Worm (Caenorhabditis elegans): ENCODE measurements around the gene Y69A2AL.2.

Y69A2AL.2 gene

DNA sequence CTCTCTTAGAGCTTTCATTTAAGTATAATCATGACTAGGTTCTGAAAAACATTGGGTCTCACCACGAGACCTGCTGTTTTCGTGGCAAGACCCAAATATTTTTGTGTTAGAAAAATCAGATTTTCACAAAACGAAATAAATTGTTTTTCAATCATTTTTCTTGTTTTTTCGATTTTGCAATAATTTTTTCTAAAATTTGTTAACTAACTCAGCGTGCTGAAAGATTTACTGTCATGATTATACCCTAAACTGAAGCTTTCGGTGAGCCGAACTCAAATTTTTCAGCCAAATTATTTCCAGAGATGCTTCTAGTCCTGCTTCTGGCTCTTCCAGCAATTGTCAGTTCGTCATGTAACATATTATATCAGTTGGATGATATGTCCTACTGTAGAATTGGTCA is at the start of gene Y69A2AL.2:
TSS of gene Y69A2AL.2 (plus strand) at position 301 of the 400 bp plus-strand sequence.
- TF ChIP-seq W03F9.2 (tag; optimal IDR thresholded peaks at IDR 0.05) (no peak), him-1 (tag; optimal IDR thresholded peaks at IDR 0.05) (no peak), dao-5 (tag; optimal IDR thresholded peaks at IDR 0.05) (no peak)

DNA sequence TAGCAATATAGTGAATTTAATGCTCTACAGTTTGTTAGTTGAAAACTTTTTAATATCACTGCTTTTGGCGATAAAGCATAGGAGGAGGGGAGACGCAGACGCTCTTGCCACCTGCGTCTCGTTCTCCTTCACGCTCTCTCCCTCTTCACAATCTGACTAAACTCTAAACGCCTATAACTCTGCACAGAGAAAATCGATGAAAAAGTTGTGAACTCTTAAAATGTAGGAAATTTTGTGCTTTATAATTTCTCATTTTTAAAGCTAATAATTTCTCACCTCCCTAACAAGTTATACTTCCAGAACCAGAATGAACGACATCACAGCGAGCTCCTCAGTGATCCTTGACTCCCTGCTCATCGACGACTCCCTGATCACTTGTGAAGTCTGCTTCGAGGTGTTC is 49.4 kb upstream of the Y69A2AL.2 start, which contains the start of gene C45G7.4:
TSS of gene C45G7.4 (plus strand) at position 301 of the 400 bp plus-strand sequence.
- TF ChIP-seq W03F9.2 (tag; optimal IDR thresholded peaks at IDR 0.05), result no peak
- no peak for TF ChIP-seq dao-5 (tag; optimal IDR thresholded peaks at IDR 0.05)
- TF ChIP-seq him-1 (tag; optimal IDR thresholded peaks at IDR 0.05), result no peak

DNA sequence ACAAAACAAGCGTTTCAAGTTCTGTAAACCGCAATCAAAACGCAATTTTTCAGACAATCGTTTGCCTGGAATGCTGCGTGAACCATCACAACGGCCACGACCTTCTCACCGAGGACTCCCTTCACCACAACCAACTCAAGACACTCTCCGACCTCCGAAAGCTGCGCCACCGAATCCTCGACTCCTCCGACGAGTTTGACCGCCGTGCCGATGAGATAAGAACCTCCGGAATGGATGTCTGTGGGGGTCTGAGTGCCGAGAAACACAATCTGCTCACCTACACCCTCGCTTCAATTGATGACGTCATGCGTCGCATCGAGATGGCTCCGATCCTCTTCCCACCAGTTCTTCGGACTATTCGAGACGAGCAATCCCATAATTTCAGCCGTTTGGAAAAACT is 47.7 kb upstream of the Y69A2AL.2 start:
- TF ChIP-seq W03F9.2 (tag; optimal IDR thresholded peaks at IDR 0.05) (no peak), him-1 (tag; optimal IDR thresholded peaks at IDR 0.05) (no peak), dao-5 (tag; optimal IDR thresholded peaks at IDR 0.05) (no peak)

DNA sequence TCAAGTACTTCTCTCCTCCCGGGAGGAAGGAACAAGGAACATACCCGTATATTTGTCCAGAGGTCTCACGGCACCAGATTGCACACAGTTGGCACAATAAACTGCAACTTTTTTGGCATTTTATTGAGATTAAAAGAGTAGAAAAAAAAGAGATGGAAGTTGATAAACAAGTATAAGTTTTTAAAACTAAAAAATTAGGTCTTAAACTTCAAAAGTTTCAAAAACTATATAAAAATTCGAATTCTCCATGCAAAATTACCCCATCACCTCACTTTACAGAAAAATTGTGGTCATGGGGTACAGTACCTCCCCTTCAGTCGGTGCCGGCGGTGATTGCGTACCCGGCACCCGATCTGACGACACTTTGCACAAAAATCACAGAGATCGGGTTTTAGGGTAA is 30.8 kb upstream of the Y69A2AL.2 start, which contains the start of gene C45G7.13:
TSS of gene C45G7.13 (minus strand) at position 101 of the 400 bp plus-strand sequence.
- TF ChIP-seq W03F9.2 (tag; optimal IDR thresholded peaks at IDR 0.05) (no peak), dao-5 (tag; optimal IDR thresholded peaks at IDR 0.05) (no peak), him-1 (tag; optimal IDR thresholded peaks at IDR 0.05) (no peak)

DNA sequence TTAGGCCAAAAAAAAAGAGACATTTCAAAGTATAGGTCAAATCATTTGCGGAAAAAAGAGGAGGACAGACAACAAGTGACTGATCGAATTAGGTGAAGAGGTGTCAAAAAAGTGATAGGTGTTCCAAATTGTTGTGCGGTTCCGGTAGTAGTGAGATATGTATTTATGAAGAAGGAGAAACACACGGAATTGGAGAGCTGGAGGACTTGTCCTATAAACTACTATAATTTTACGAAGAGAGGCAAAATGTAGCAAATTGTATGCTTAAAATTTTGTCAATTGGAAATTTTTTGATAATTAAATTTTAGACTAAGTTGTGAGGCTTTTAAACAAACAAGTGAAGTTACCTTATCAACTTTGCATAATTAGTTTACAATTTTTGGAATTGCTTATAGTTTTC is 30.4 kb upstream of the Y69A2AL.2 start:
- TF ChIP-seq dao-5 (tag; optimal IDR thresholded peaks at IDR 0.05), result no peak
- no peak for TF ChIP-seq him-1 (tag; optimal IDR thresholded peaks at IDR 0.05)
- no peak for TF ChIP-seq W03F9.2 (tag; optimal IDR thresholded peaks at IDR 0.05)

DNA sequence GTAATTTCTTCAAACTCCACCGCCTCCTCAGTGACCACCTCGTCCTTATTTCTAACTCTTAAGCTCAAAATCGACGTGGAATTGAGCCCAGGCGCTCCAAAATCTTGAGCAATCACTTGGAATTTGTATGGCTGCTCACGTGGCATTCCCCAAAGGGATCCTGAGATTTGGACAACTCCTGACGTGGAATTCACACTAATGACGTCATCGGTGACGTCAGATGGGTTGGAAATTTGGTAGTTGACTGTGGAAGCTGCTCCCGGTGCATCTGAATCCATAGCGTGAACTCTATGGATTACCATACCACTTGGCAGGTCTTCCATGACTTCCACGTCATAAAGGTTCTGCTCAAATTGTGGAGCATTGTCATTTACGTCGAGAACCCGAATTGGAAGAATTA is 26.9 kb upstream of the Y69A2AL.2 start:
- no peak for TF ChIP-seq him-1 (tag; optimal IDR thresholded peaks at IDR 0.05)
- no peak for TF ChIP-seq dao-5 (tag; optimal IDR thresholded peaks at IDR 0.05)
- no peak for TF ChIP-seq W03F9.2 (tag; optimal IDR thresholded peaks at IDR 0.05)

DNA sequence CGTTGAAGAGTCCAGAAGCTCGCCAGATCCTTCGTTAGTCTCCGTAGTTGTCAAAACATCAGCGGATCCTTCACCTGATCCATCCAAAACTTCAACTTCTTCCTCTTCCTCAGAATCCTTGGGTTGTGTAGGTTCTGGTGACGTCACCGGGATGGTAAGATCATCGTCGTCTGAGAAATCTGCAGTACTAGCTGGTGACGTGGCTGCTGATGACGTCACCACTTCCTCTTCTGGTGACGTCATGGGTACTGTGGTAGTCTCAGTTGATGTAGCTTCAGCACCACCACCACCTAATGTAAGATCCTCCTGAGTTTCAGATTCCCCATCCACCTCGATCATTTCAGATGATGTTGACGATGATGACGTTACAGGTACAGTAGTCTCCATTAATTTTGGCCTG is 20.7 kb upstream of the Y69A2AL.2 start:
- TF ChIP-seq W03F9.2 (tag; optimal IDR thresholded peaks at IDR 0.05) (no peak), dao-5 (tag; optimal IDR thresholded peaks at IDR 0.05) (no peak), him-1 (tag; optimal IDR thresholded peaks at IDR 0.05) (no peak)

DNA sequence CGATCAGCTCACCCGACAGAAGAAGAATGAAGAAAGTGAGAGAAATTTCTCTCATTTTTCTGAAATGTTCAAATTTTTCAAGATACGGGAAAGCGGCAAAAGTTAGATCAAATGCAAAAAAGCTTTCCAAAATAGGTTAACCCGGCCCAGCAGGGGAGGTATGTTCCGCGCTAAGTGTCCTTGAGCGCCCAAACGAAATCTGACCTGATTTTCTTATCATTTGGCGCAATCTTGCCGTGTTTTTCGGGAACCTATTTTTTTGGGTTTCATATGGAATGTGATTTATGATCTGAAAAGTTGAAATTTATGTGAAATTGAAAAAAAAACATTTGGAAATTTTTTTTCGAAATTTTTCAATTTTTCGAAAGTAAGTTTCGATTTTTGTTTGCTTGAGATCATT is 18.7 kb upstream of the Y69A2AL.2 start, which contains the start of gene cdh-10:
TSS of gene cdh-10 (minus strand) at position 59 of the 400 bp plus-strand sequence.
- TF ChIP-seq dao-5 (tag; optimal IDR thresholded peaks at IDR 0.05), result no peak
- TF ChIP-seq him-1 (tag; optimal IDR thresholded peaks at IDR 0.05), result no peak
- no peak for TF ChIP-seq W03F9.2 (tag; optimal IDR thresholded peaks at IDR 0.05)

DNA sequence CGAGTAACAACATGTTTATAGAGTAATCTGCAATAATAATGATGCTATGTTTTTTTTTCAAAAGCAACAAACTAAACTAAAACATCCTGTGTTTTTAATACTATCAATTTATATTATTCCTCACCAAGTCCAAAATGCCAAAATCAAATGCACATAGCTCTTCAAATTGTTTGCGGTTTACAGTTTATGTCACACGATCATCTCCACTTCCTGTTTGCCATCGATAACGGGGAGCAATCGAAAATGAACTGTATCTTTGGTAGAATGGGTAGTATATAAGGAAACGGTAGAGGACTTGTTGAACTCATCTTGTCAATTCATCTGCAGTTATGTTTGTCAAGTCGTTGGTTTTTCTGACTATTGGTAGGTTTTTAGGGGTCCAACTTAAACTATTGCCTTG is 17.9 kb upstream of the Y69A2AL.2 start, which contains the start of gene ilys-3:
TSS of gene ilys-3 (plus strand) at position 301 of the 400 bp plus-strand sequence.
- no peak for TF ChIP-seq dao-5 (tag; optimal IDR thresholded peaks at IDR 0.05)
- no peak for TF ChIP-seq W03F9.2 (tag; optimal IDR thresholded peaks at IDR 0.05)
- no peak for TF ChIP-seq him-1 (tag; optimal IDR thresholded peaks at IDR 0.05)

DNA sequence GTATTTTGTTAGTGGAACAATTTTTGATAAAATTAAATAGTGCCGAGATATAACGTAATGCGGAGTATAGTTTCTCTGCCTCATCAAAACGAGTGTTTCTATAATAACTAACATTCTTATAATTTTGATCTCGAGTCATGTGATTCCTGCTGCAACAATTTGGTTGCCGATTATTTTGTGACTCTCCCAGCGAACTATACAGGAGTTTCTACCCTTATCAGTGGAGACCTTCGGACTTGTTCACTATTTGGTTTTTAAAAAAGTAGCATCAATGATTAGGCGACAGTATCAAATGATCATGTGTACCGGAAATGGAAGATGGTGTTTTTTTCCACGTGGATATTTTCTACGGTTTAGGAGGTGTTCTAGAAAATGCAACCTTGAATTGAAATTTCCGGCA is 15.8 kb upstream of the Y69A2AL.2 start:
- TF ChIP-seq W03F9.2 (tag; optimal IDR thresholded peaks at IDR 0.05) (no peak), dao-5 (tag; optimal IDR thresholded peaks at IDR 0.05) (no peak), him-1 (tag; optimal IDR thresholded peaks at IDR 0.05) (no peak)

DNA sequence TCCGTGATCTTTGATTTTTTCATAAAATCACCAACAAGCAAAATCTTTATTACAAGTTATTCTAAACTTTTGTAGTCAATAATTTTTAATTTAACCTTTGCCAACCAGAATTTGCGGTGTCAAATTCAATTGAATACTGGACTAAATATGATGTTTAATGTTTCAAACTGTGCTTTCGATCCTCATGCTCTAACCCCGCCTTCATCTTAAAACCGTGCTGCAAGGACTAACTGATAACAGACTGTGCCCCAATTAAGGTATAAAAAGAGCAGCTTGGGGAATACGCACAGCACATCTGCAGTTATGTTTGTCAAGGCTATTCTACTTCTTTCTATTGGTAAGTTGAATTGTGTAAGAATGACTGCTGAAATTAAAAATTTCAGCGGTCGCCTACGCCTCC is 14.7 kb upstream of the Y69A2AL.2 start, which contains the start of gene ilys-2:
TSS of gene ilys-2 (plus strand) at position 301 of the 400 bp plus-strand sequence.
- TF ChIP-seq W03F9.2 (tag; optimal IDR thresholded peaks at IDR 0.05) (no peak), him-1 (tag; optimal IDR thresholded peaks at IDR 0.05) (no peak), dao-5 (tag; optimal IDR thresholded peaks at IDR 0.05) (no peak)

DNA sequence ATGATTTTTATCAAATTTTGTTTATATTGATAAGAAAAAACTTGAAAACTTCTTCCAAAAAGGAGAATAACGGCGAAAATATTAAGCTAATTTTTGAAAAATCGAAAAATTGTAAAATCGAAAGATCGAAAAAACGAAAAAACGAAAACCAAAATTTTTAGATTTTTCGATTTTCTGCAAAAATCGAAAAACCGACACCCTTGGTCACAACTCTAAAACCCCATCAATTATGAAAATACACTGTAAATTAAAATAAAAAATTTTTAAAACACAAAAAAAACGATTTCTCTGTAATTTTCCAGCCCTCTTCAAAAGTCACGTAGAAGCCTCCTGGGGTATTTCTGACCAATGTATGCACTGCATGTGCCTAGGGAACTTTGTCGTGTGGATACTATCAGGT is 11.9 kb upstream of the Y69A2AL.2 start, which contains the start of gene ilys-1:
TSS of gene ilys-1 (plus strand) at position 301 of the 400 bp plus-strand sequence.
- no peak for TF ChIP-seq him-1 (tag; optimal IDR thresholded peaks at IDR 0.05)
- no peak for TF ChIP-seq dao-5 (tag; optimal IDR thresholded peaks at IDR 0.05)
- TF ChIP-seq W03F9.2 (tag; optimal IDR thresholded peaks at IDR 0.05), result no peak

DNA sequence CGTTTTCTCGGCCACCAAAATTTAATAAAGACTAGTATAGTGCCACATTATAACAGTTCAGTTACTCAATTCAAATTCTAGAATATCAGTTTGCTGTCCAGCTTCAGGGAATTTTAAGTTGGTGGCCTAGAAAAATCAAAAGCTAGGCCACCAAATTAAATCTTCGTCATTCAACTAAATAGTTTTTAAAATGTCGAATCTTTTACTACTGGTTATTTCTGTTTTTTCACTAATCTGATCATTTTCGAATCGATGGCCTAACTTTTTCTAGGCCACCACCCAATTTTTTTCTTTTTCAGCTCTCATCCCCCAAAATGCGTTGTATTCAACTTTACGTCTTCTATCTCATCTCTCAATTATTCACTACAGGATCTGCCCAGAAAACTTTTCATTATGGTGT is 5.7 kb upstream of the Y69A2AL.2 start, which contains the start of gene grd-16:
TSS of gene grd-16 (plus strand) at position 301 of the 400 bp plus-strand sequence.
- TF ChIP-seq him-1 (tag; optimal IDR thresholded peaks at IDR 0.05), result no peak
- no peak for TF ChIP-seq W03F9.2 (tag; optimal IDR thresholded peaks at IDR 0.05)
- no peak for TF ChIP-seq dao-5 (tag; optimal IDR thresholded peaks at IDR 0.05)

DNA sequence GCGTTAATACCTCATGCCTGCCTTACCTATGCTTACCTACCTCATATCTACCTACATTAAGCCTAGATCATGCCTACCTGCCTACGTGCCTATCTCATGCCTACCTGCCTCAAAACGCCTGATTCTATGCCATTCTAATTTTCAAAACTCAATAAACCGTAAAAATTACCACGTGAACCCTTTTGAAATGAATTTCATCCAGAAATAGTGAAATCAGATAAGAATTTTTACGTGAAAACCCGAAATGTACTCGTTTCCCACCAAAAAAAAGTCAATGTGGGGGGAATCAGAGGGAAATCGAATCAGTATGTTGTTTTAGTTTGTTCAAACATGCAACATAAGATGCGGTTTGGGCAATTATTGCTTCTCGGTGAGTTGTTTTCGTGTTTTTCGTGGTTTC is 6.5 kb downstream of the Y69A2AL.2 start, which contains the start of gene Y69A2AR.19:
TSS of gene Y69A2AR.19 (plus strand) at position 301 of the 400 bp plus-strand sequence.
- TF ChIP-seq W03F9.2 (tag; optimal IDR thresholded peaks at IDR 0.05) (no peak), him-1 (tag; optimal IDR thresholded peaks at IDR 0.05) (no peak), dao-5 (tag; optimal IDR thresholded peaks at IDR 0.05) (no peak)

All from whole organism, L4/young adult.